Worm (Caenorhabditis elegans) whole organism, mixed stage, embryonic: Measurements from ENCODE around the gene F42A10.7.

Experiments used
- elt-1 ChIP-seq: sonication (generic microtip); optimal IDR thresholded peaks from 2 replicates; lab custom pipeline; 2017; ENCODE audit warnings: missing genetic modification characterization, mild to moderate bottlenecking, missing compliant biosample characterization, antibody characterized with exemption, moderate library complexity, borderline replicate concordance; ENCODE audit not compliant: insufficient read depth
- nhr-12 ChIP-seq: fragments of 150-350 bp; optimal IDR thresholded peaks from 2 replicates; lab custom pipeline; 2014; ENCODE audit warnings: missing biosample characterization, missing genetic modification characterization

The F42A10.7 gene

DNA sequence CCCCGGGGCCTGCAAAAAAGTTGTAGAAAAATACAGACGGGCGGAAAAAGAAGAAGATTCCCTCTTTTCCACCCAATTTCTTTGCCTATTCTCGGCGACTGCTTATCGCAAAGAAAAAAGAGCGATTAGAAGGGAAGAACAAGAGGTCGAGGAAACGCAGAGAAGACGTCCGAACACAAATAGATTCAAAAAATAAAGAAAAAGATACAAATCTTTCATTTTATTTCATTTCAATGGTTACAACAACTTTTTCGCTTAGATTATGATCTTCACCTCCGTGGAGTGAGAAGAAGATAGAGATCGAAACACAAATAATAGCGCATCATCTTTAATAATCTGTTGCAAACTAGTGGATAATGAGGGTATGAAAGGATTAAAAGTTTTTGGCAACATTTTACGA, 46.4 kb downstream of the F42A10.7 start:
- TF ChIP-seq nhr-12 (tag; lab: Kevin White, UChicago) = no peak
- peak; percentile 91 for TF ChIP-seq elt-1 (tag; lab: Kevin White, UChicago)
